Fruit fly (Drosophila melanogaster): ENCODE results near the gene CG11035.
A peak's percentile ranks its signal among the peaks of the same experiment; 100 is the strongest.

The CG11035 gene

dm6 chr3R:8037896-8038295 lies 5.1 kb upstream of the CG11035 start (continued):
- TF ChIP-seq Abd-B (GFP tag; optimal IDR thresholded peaks at IDR 0.05) (no peak), CG6175 (GFP tag; IDR thresholded peaks at IDR 0.05) (no peak), E2f2 (GFP tag; IDR thresholded peaks at IDR 0.05) (no peak), dimm (GFP tag; IDR thresholded peaks at IDR 0.05) (no peak), Doc2 (GFP tag; IDR thresholded peaks at IDR 0.05) (no peak), tup (GFP tag; optimal IDR thresholded peaks at IDR 0.05) (no peak), D19A (tag; optimal IDR thresholded peaks at IDR 0.05) (no peak), CG1603 (tag; optimal IDR thresholded peaks at IDR 0.05) (peak; percentile 45), crp (GFP tag; optimal IDR thresholded peaks at IDR 0.05) (no peak), CG11560 (tag; IDR thresholded peaks at IDR 0.05) (no peak), inv (GFP tag; IDR thresholded peaks at IDR 0.05; ENCODE audit: partially characterized antibody) (no peak), bab2 (GFP tag; optimal IDR thresholded peaks at IDR 0.05) (no peak), Bdp1 (GFP tag; optimal IDR thresholded peaks at IDR 0.05) (no peak), emc (GFP tag; optimal IDR thresholded peaks at IDR 0.05) (no peak), vfl (GFP tag; optimal IDR thresholded peaks at IDR 0.05) (no peak), ssp (GFP tag; IDR thresholded peaks at IDR 0.05) (0 out of 2 replicates have a peak, but pooled peaks have one; percentile 27), mam (GFP tag; optimal IDR thresholded peaks at IDR 0.05) (no peak), lov (optimal IDR thresholded peaks at IDR 0.05) (no peak), lov (GFP tag; IDR thresholded peaks at IDR 0.05) (no peak), Aef1 (GFP tag; IDR thresholded peaks at IDR 0.05) (no peak), rib (GFP tag; IDR thresholded peaks at IDR 0.05) (no peak), CG7786 (GFP tag; optimal IDR thresholded peaks at IDR 0.05) (no peak), tio (GFP tag; optimal IDR thresholded peaks at IDR 0.05) (no peak), CG33557 (GFP tag; optimal IDR thresholded peaks at IDR 0.05) (no peak), HLH3B (GFP tag; IDR thresholded peaks at IDR 0.05) (0 out of 2 replicates have a peak, but pooled peaks have one; percentile 11), sens-2 (GFP tag; IDR thresholded peaks at IDR 0.05) (no peak), Doc3 (GFP tag; IDR thresholded peaks at IDR 0.05; ENCODE audit: partially characterized antibody) (no peak), ase (GFP tag; IDR thresholded peaks at IDR 0.05) (no peak), HLH54F (GFP tag; optimal IDR thresholded peaks at IDR 0.05) (no peak), BtbVII (GFP tag; optimal IDR thresholded peaks at IDR 0.05) (no peak), CG8765 (GFP tag; IDR thresholded peaks at IDR 0.05) (no peak), chn (GFP tag; optimal IDR thresholded peaks at IDR 0.05) (no peak), CG33213 (GFP tag; optimal IDR thresholded peaks at IDR 0.05) (no peak), br (optimal IDR thresholded peaks at IDR 0.05) (no peak), Adf1 (GFP tag; IDR thresholded peaks at IDR 0.05) (no peak), vvl (GFP tag; IDR thresholded peaks at IDR 0.05) (no peak; the same call in 1 of the 2 replicates), CG8478 (optimal IDR thresholded peaks at IDR 0.05) (no peak), gsb-n (tag; optimal IDR thresholded peaks at IDR 0.05) (no peak), sob (GFP tag; IDR thresholded peaks at IDR 0.05) (no peak), CG15514 (GFP tag; optimal IDR thresholded peaks at IDR 0.05) (no peak), Oaz (GFP tag; IDR thresholded peaks at IDR 0.05) (no peak), CG32532 (GFP tag; IDR thresholded peaks at IDR 0.05) (no peak), CG12236 (GFP tag; optimal IDR thresholded peaks at IDR 0.05) (no peak), CG1602 (GFP tag; optimal IDR thresholded peaks at IDR 0.05) (no peak), CG43689 (GFP tag; IDR thresholded peaks at IDR 0.05) (no peak), chm (GFP tag; IDR thresholded peaks at IDR 0.05) (no peak), CG10959 (GFP tag; IDR thresholded peaks at IDR 0.05) (no peak), CG1024 (GFP tag; IDR thresholded peaks at IDR 0.05) (peak; percentile 55), CG2129 (GFP tag; IDR thresholded peaks at IDR 0.05; ENCODE audit: partially characterized antibody) (no peak), Opbp (GFP tag; IDR thresholded peaks at IDR 0.05; ENCODE audit: partially characterized antibody) (no peak), ATbp (GFP tag; optimal IDR thresholded peaks at IDR 0.05) (peak; percentile 13), YL-1 (GFP tag; optimal IDR thresholded peaks at IDR 0.05) (no peak), ems (GFP tag; optimal IDR thresholded peaks at IDR 0.05) (no peak), slp2 (GFP tag; optimal IDR thresholded peaks at IDR 0.05) (no peak)
